Worm (Caenorhabditis elegans): ENCODE data around the gene syx-5.

The syx-5 gene

ce11 chrV:11758635-11759034 is 6.1 kb upstream of the syx-5 start, which contains the start of gene T04F3.3:
T04F3.3 (plus strand) TSS chrV:11758935.
- no peak for TF ChIP-seq egl-27 (tag; optimal IDR thresholded peaks at IDR 0.05)
- no peak for TF ChIP-seq elt-2 (tag; optimal IDR thresholded peaks at IDR 0.05)
- TF ChIP-seq nfya-1 (tag; optimal IDR thresholded peaks at IDR 0.05; ENCODE audit: insufficient read depth): no peak
- no peak for TF ChIP-seq snpc-4 (tag; optimal IDR thresholded peaks at IDR 0.05)
- no peak for TF ChIP-seq elt-1 (tag; optimal IDR thresholded peaks at IDR 0.05)
- no peak for TF ChIP-seq jun-1 (tag; optimal IDR thresholded peaks at IDR 0.05)
- TF ChIP-seq nhr-11 (tag; optimal IDR thresholded peaks at IDR 0.05): no peak
- no peak for TF ChIP-seq fos-1 (tag; optimal IDR thresholded peaks at IDR 0.05)
- TF ChIP-seq nhr-28 (tag; optimal IDR thresholded peaks at IDR 0.05): no peak
- TF ChIP-seq hmg-11 (tag; optimal IDR thresholded peaks at IDR 0.05): no peak
- TF ChIP-seq elt-3 (tag; optimal IDR thresholded peaks at IDR 0.05): no peak
- no peak for TF ChIP-seq ceh-9 (tag; optimal IDR thresholded peaks at IDR 0.05)

ce11 chrV:11760371-11760770 is 4.3 kb upstream of the syx-5 start, which contains the start of gene T04F3.5:
T04F3.5 (plus strand) TSS chrV:11760671.
- TF ChIP-seq ceh-9 (tag; optimal IDR thresholded peaks at IDR 0.05): no peak
- no peak for TF ChIP-seq elt-1 (tag; optimal IDR thresholded peaks at IDR 0.05)
- no peak for TF ChIP-seq ceh-16 (tag; optimal IDR thresholded peaks at IDR 0.05)
- no peak for TF ChIP-seq ceh-82 (tag; optimal IDR thresholded peaks at IDR 0.05)
- no peak for TF ChIP-seq elt-2 (tag; optimal IDR thresholded peaks at IDR 0.05)
- no peak for TF ChIP-seq daf-12 (tag; optimal IDR thresholded peaks at IDR 0.05)
- no peak for TF ChIP-seq lsy-12 (tag; optimal IDR thresholded peaks at IDR 0.05)
- no peak for TF ChIP-seq jun-1 (tag; optimal IDR thresholded peaks at IDR 0.05)
- TF ChIP-seq nhr-77 (tag; optimal IDR thresholded peaks at IDR 0.05): no peak
- no peak for TF ChIP-seq ama-1 (optimal IDR thresholded peaks at IDR 0.05)
- TF ChIP-seq ceh-28 (tag; optimal IDR thresholded peaks at IDR 0.05): no peak
- TF ChIP-seq sea-2 (GFP tag; optimal IDR thresholded peaks at IDR 0.05): no peak
- TF ChIP-seq fos-1 (tag; optimal IDR thresholded peaks at IDR 0.05): no peak

DNA sequence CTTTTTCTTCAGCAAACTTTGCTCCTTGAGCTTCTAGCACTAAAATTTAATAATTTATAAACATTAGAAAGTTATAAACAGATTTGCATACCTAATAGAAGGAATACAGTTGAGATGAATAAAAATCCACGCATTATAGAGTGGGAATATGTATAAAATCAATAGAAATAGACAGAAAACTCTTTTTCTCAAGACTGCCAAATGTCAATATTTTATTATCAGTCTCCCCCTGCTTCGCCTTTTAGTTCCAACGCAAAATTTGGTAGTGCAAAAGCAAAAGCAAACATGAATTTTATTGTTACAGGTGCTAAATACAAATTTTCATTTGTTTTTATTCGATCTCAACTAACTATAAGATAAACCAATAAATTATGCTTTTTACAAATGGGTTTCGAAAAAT is 1.8 kb upstream of the syx-5 start, which contains the start of gene T04F3.4:
T04F3.4 (minus strand) TSS at position 187 of the 400 bp plus-strand sequence.
- TF ChIP-seq elt-2 (tag; optimal IDR thresholded peaks at IDR 0.05) (peak; percentile 4), ceh-28 (tag; optimal IDR thresholded peaks at IDR 0.05) (peak; percentile 8), ama-1 (optimal IDR thresholded peaks at IDR 0.05) (no peak), skn-1 (tag; optimal IDR thresholded peaks at IDR 0.05) (no peak), pha-4 (tag; optimal IDR thresholded peaks at IDR 0.05) (peak; percentile 24)

DNA sequence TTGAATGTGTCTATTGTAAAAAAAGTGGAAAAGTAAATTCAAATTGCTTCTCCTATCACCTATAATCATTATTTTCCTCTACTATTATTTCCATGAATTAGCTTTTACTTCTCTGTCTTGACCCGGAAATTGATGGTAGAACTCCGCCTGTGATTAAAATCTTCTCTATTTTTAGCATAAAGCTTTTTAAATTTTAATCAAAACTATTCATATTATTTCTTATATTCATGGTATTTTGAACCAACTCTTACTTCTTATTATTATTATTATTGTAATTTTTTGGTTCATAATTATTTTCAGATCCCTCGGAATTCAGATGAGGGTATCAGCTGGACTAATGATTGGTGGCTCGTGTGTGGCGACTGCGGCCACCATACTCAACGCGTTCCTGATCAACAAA is 2.3 kb downstream of the syx-5 start, which contains the start of gene sel-11:
sel-11 (plus strand) TSS at position 301 of the 400 bp plus-strand sequence.
- TF ChIP-seq ceh-82 (tag; optimal IDR thresholded peaks at IDR 0.05) (no peak), snpc-4 (tag; optimal IDR thresholded peaks at IDR 0.05) (no peak), nhr-28 (tag; optimal IDR thresholded peaks at IDR 0.05) (no peak), elt-1 (tag; optimal IDR thresholded peaks at IDR 0.05) (no peak), aly-2 (tag; optimal IDR thresholded peaks at IDR 0.05) (no peak), ceh-28 (tag; optimal IDR thresholded peaks at IDR 0.05) (no peak), jun-1 (tag; optimal IDR thresholded peaks at IDR 0.05) (no peak), ceh-9 (tag; optimal IDR thresholded peaks at IDR 0.05) (no peak), R02D3.7 (tag; optimal IDR thresholded peaks at IDR 0.05) (no peak), pqm-1 (tag; optimal IDR thresholded peaks at IDR 0.05) (no peak), fkh-2 (tag; optimal IDR thresholded peaks at IDR 0.05) (no peak), nhr-12 (tag; optimal IDR thresholded peaks at IDR 0.05) (no peak), skn-1 (tag; optimal IDR thresholded peaks at IDR 0.05) (no peak), ztf-4 (tag; optimal IDR thresholded peaks at IDR 0.05) (no peak), zag-1 (tag; optimal IDR thresholded peaks at IDR 0.05) (no peak)

ce11 chrV:11769646-11770045 is 4.9 kb downstream of the syx-5 start:
- no peak for TF ChIP-seq R02D3.7 (tag; optimal IDR thresholded peaks at IDR 0.05)
- TF ChIP-seq nhr-11 (tag; optimal IDR thresholded peaks at IDR 0.05): no peak
- no peak for TF ChIP-seq tbx-2 (tag; optimal IDR thresholded peaks at IDR 0.05)
- no peak for TF ChIP-seq fkh-10 (GFP tag; optimal IDR thresholded peaks at IDR 0.05)
- TF ChIP-seq nhr-28 (tag; optimal IDR thresholded peaks at IDR 0.05): no peak
- no peak for TF ChIP-seq snpc-4 (tag; optimal IDR thresholded peaks at IDR 0.05)
- TF ChIP-seq mml-1 (tag; optimal IDR thresholded peaks at IDR 0.05): no peak
- TF ChIP-seq eor-1 (tag; optimal IDR thresholded peaks at IDR 0.05): no peak
- TF ChIP-seq ztf-4 (tag; optimal IDR thresholded peaks at IDR 0.05): no peak
- no peak for TF ChIP-seq elt-3 (tag; optimal IDR thresholded peaks at IDR 0.05)
- no peak for TF ChIP-seq zag-1 (tag; optimal IDR thresholded peaks at IDR 0.05)
- TF ChIP-seq nhr-23 (tag; optimal IDR thresholded peaks at IDR 0.05): no peak
- no peak for TF ChIP-seq elt-2 (tag; optimal IDR thresholded peaks at IDR 0.05)
- no peak for TF ChIP-seq nfya-1 (tag; optimal IDR thresholded peaks at IDR 0.05; ENCODE audit: insufficient read depth)
